Worm (Caenorhabditis elegans) whole organism, mixed stage, embryonic: ENCODE measurements around the gene srz-82.

Experiments used
- bed-3 ChIP-seq: fragments of 200-800 bp; sonication (Bioruptor generic); optimal IDR thresholded peaks from 3 replicates; lab custom pipeline; 2018; ENCODE audit warnings: mild to moderate bottlenecking, missing genetic modification characterization, moderate library complexity, missing compliant biosample characterization
- blmp-1 ChIP-seq: fragments of 150-350 bp; optimal IDR thresholded peaks from 2 replicates; lab custom pipeline; 2014; ENCODE audit warnings: missing biosample characterization, missing genetic modification characterization
- ceh-43 ChIP-seq: fragments of 200-800 bp; sonication (Bioruptor generic); optimal IDR thresholded peaks from 2 replicates; lab custom pipeline; 2018; ENCODE audit warnings: mild to moderate bottlenecking, missing genetic modification characterization, moderate library complexity, missing compliant biosample characterization
- elt-3 ChIP-seq: fragments of 150-350 bp; optimal IDR thresholded peaks from 2 replicates; lab custom pipeline; 2014; ENCODE audit warnings: missing biosample characterization, missing genetic modification characterization
- lsy-2 ChIP-seq: fragments of 150-350 bp; optimal IDR thresholded peaks from 2 replicates; lab custom pipeline; 2014; ENCODE audit warnings: missing biosample characterization, missing genetic modification characterization
- mab-5 ChIP-seq: fragments of 150-350 bp; optimal IDR thresholded peaks from 2 replicates; lab custom pipeline; 2014; ENCODE audit warnings: missing biosample characterization, missing genetic modification characterization
- nhr-12 ChIP-seq: fragments of 150-350 bp; optimal IDR thresholded peaks from 2 replicates; lab custom pipeline; 2014; ENCODE audit warnings: missing biosample characterization, missing genetic modification characterization
- pha-4 ChIP-seq: fragments of 150-350 bp; optimal IDR thresholded peaks from 2 replicates; lab custom pipeline; 2018; ENCODE audit warnings: missing biosample characterization, missing genetic modification reagents, missing genetic modification characterization
- snpc-4 ChIP-seq: fragments of 150-350 bp; optimal IDR thresholded peaks from 2 replicates; lab custom pipeline; 2014; ENCODE audit warnings: missing biosample characterization, missing genetic modification characterization
- sptf-1 ChIP-seq: sonication (generic microtip); optimal IDR thresholded peaks from 2 replicates; lab custom pipeline; 2017; ENCODE audit warnings: mild to moderate bottlenecking, missing genetic modification characterization, moderate library complexity, missing compliant biosample characterization
- unc-39 ChIP-seq: fragments of 150-350 bp; optimal IDR thresholded peaks from 2 replicates; lab custom pipeline; 2014; ENCODE audit warnings: missing biosample characterization, missing genetic modification characterization
- unc-62 ChIP-seq: fragments of 150-350 bp; optimal IDR thresholded peaks from 2 replicates; lab custom pipeline; 2014; ENCODE audit warnings: missing biosample characterization, missing genetic modification reagents, missing genetic modification characterization
- ztf-11 ChIP-seq: fragments of 150-350 bp; optimal IDR thresholded peaks from 2 replicates; lab custom pipeline; 2014; ENCODE audit warnings: missing biosample characterization, missing genetic modification characterization

DNA sequence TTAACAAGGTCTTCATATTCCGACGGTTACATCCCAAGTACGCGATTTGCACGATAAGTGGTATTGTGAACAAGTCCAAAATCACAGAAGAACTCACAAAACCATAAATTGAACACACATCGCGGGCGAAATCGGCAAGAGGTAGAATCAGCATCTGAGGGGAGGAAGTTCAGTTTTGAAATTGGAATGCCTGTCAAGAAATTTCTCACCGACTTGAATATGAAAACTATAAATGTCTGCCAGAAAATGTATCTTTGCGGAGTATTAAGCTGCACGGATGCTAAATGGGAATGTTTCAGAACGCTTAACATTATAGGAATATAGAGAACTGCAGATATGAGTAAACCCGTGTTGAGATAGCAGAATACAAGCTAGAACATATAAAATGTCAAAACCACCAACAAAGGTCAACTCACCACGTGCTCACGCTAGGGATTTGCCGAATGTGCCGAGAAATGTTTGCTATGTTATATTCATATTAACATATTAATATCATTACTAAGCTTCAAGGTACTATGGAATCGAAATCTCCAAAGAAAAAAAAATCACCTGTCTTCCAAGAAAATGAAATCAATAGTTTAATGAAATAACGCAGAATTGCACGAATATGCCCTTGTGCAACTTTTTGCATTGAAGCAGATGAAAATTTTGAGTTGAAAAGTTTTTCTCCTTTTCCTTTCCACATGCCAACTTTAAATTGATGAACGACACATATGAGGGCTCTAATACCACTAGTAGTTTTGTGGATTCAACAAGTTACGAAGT, at the start of gene srz-82:
- TF ChIP-seq pha-4 (tag; lab: Kevin White, UChicago), result no peak
- TF ChIP-seq unc-39 (tag; lab: Kevin White, UChicago), result no peak
- TF ChIP-seq ztf-11 (tag; lab: Kevin White, UChicago), result no peak
- no peak for TF ChIP-seq nhr-12 (tag; lab: Kevin White, UChicago)
- TF ChIP-seq snpc-4, result no peak
- no peak for TF ChIP-seq blmp-1 (tag; lab: Kevin White, UChicago)
- no peak for TF ChIP-seq sptf-1 (tag; lab: Kevin White, UChicago)
- TF ChIP-seq elt-3 (tag; lab: Kevin White, UChicago), result no peak
- TF ChIP-seq mab-5 (tag; lab: Kevin White, UChicago), result no peak
- TF ChIP-seq unc-62 (GFP tag; lab: Kevin White, UChicago), result no peak
- no peak for TF ChIP-seq ceh-43 (GFP tag; lab: Kevin White, UChicago)
- TF ChIP-seq bed-3 (GFP tag; lab: Kevin White, UChicago), result no peak
- TF ChIP-seq lsy-2 (tag; lab: Kevin White, UChicago), result no peak
